Fruit fly (Drosophila melanogaster) whole organism, embryonic: ENCODE measurements around the gene Rbf.

Source experiments
- Abd-B ChIP-seq: fragments of 200-800 bp; sonication (Bioruptor generic); optimal IDR thresholded peaks from 2 replicates; lab custom pipeline; 2018; ENCODE audit warnings: missing biosample characterization, mild to moderate bottlenecking, missing genetic modification characterization, moderate library complexity
- Ada2b ChIP-seq: fragments of 200-800 bp; sonication (Bioruptor generic); IDR thresholded peaks from 2 replicates; pipeline ENCODE4 v1.3.6; 2022; ENCODE audit warnings: missing biosample characterization, missing genetic modification characterization
- Antp ChIP-seq: fragments of 200-800 bp; sonication (Bioruptor generic); optimal IDR thresholded peaks from 3 replicates; lab custom pipeline; 2016; ENCODE audit warnings: missing biosample characterization, missing genetic modification characterization
- Bdp1 ChIP-seq: fragments of 200-800 bp; sonication (Bioruptor generic); optimal IDR thresholded peaks from 3 replicates; lab custom pipeline; 2016; ENCODE audit warnings: missing biosample characterization, missing genetic modification characterization
- CG11695 ChIP-seq: fragments of 200-800 bp; sonication (Bioruptor generic); IDR thresholded peaks from 3 replicates; pipeline ENCODE4 v1.3.6; 2022; ENCODE audit warnings: missing biosample characterization, missing genetic modification characterization
- CG1233 ChIP-seq: fragments of 200-800 bp; sonication (Bioruptor generic); optimal IDR thresholded peaks from 4 replicates; lab custom pipeline; 2018; ENCODE audit warnings: missing biosample characterization, mild to moderate bottlenecking, missing genetic modification characterization
- CG12391 ChIP-seq: fragments of 200-800 bp; sonication (Bioruptor generic); optimal IDR thresholded peaks from 3 replicates; lab custom pipeline; 2018; ENCODE audit warnings: missing biosample characterization, mild to moderate bottlenecking, missing genetic modification characterization, moderate library complexity
- CG12769 ChIP-seq: fragments of 200-800 bp; sonication (Bioruptor generic); optimal IDR thresholded peaks from 2 replicates; lab custom pipeline; 2019; ENCODE audit warnings: missing biosample characterization, mild to moderate bottlenecking, missing genetic modification characterization, moderate library complexity
- CG16779 ChIP-seq: fragments of 200-800 bp; sonication (Bioruptor generic); IDR thresholded peaks from 2 replicates; pipeline ENCODE4 v1.3.6; 2022; ENCODE audit warnings: missing biosample characterization, missing genetic modification characterization
- CG6765 ChIP-seq: fragments of 200-800 bp; sonication (Bioruptor generic); optimal IDR thresholded peaks from 3 replicates; lab custom pipeline; 2017; ENCODE audit warnings: missing biosample characterization, mild to moderate bottlenecking, missing genetic modification characterization
- CG6791 ChIP-seq: fragments of 200-800 bp; sonication (Bioruptor generic); IDR thresholded peaks from 3 replicates; pipeline ENCODE4 v1.3.6; 2022; ENCODE audit warnings: missing biosample characterization, missing genetic modification characterization; ENCODE audit not compliant: partially characterized antibody
- CG6813 ChIP-seq: fragments of 200-800 bp; sonication (Bioruptor generic); optimal IDR thresholded peaks from 2 replicates; lab custom pipeline; 2017; ENCODE audit warnings: missing biosample characterization, missing genetic modification characterization, mild to moderate bottlenecking, moderate library complexity, missing genetic modification reagents
- E2f1 ChIP-seq: fragments of 200-800 bp; sonication (Bioruptor generic); IDR thresholded peaks from 2 replicates; pipeline ENCODE4 v1.3.6; 2022; ENCODE audit warnings: missing biosample characterization, missing genetic modification characterization
- Ets65A ChIP-seq: fragments of 200-800 bp; sonication (Bioruptor generic); peaks from one replicate; lab custom pipeline; 2016; ENCODE audit warnings: missing biosample characterization, missing genetic modification characterization
- Gug ChIP-seq: fragments of 200-800 bp; sonication (Bioruptor generic); IDR thresholded peaks from 4 replicates; pipeline ENCODE4 v1.3.6; 2022; ENCODE audit warnings: missing biosample characterization, missing genetic modification characterization
- NC2β ChIP-seq: fragments of 200-800 bp; sonication (Bioruptor generic); optimal IDR thresholded peaks from 2 replicates; lab custom pipeline; 2016; ENCODE audit warnings: missing biosample characterization, missing genetic modification characterization
- TFAM ChIP-seq: fragments of 200-800 bp; sonication (Bioruptor generic); optimal IDR thresholded peaks from 2 replicates; lab custom pipeline; 2017; ENCODE audit warnings: missing biosample characterization, missing genetic modification characterization, inconsistent platforms
- Trl ChIP-seq, 3 experiments: fragments of >200 bp in 2 of 3; fragments of 200-800 bp in 1 of 3; sonication (Bioruptor generic) in 1 of 3; optimal IDR thresholded peaks; 2 replicates in 1 of 3; 3 replicates in 2 of 3; lab custom pipeline; 2016 to 2017; ENCODE audit warnings: missing biosample characterization in 1 of 3, missing genetic modification characterization in 1 of 3
- abd-A ChIP-seq: fragments of 200-800 bp; sonication (Bioruptor generic); optimal IDR thresholded peaks from 3 replicates; lab custom pipeline; 2019; ENCODE audit warnings: missing biosample characterization, mild to moderate bottlenecking, missing genetic modification characterization, moderate library complexity
- amos ChIP-seq: fragments of 200-800 bp; sonication (Bioruptor generic); IDR thresholded peaks from 2 replicates; pipeline ENCODE4 v1.3.6; 2022; ENCODE audit warnings: missing biosample characterization, missing genetic modification characterization; ENCODE audit not compliant: partially characterized antibody
- aop ChIP-seq: fragments of 200-800 bp; sonication (Bioruptor generic); IDR thresholded peaks from 2 replicates; pipeline ENCODE4 v1.3.6; 2022; ENCODE audit warnings: missing biosample characterization, missing genetic modification characterization
- ato ChIP-seq: fragments of 200-800 bp; sonication (Bioruptor generic); IDR thresholded peaks from 2 replicates; pipeline ENCODE4 v1.3.6; 2022; ENCODE audit warnings: missing biosample characterization, missing genetic modification characterization; ENCODE audit not compliant: partially characterized antibody
- btn ChIP-seq: fragments of 200-800 bp; sonication (Bioruptor generic); optimal IDR thresholded peaks from 2 replicates; lab custom pipeline; 2016; ENCODE audit warnings: missing biosample characterization, missing genetic modification characterization
- cas ChIP-seq: fragments of 200-800 bp; sonication (Bioruptor generic); IDR thresholded peaks from 2 replicates; pipeline ENCODE4 v1.3.6; 2022; ENCODE audit warnings: missing biosample characterization, missing genetic modification characterization
- crc ChIP-seq: fragments of 200-800 bp; sonication (Bioruptor generic); optimal IDR thresholded peaks from 2 replicates; lab custom pipeline; 2016; ENCODE audit warnings: missing biosample characterization, missing genetic modification characterization
- crol ChIP-seq: fragments of 200-800 bp; sonication (Bioruptor generic); IDR thresholded peaks from 2 replicates; pipeline ENCODE4 v1.3.6; 2022; ENCODE audit warnings: missing biosample characterization, missing genetic modification characterization
- dan ChIP-seq: fragments of 200-800 bp; sonication (Bioruptor generic); IDR thresholded peaks from 2 replicates; pipeline ENCODE4 v1.3.6; 2022; ENCODE audit warnings: missing biosample characterization, missing genetic modification characterization
- dati ChIP-seq: fragments of 200-800 bp; sonication (Bioruptor generic); IDR thresholded peaks from 2 replicates; pipeline ENCODE4 v1.3.6; 2022; ENCODE audit warnings: missing biosample characterization, missing genetic modification characterization
- en ChIP-seq: fragments of 200-800 bp; sonication (Bioruptor generic); optimal IDR thresholded peaks from 2 replicates; lab custom pipeline; 2016; ENCODE audit warnings: missing biosample characterization, missing genetic modification characterization
- exex ChIP-seq: fragments of 200-800 bp; sonication (Bioruptor generic); optimal IDR thresholded peaks from 4 replicates; lab custom pipeline; 2018; ENCODE audit warnings: missing biosample characterization, mild to moderate bottlenecking, missing genetic modification characterization, moderate library complexity
- gce ChIP-seq: fragments of 200-800 bp; sonication (Bioruptor generic); IDR thresholded peaks from 3 replicates; pipeline ENCODE4 v1.3.6; 2022; ENCODE audit warnings: missing biosample characterization, missing genetic modification characterization
- gcm ChIP-seq: fragments of 200-800 bp; sonication (Bioruptor generic); optimal IDR thresholded peaks from 2 replicates; lab custom pipeline; 2019; ENCODE audit warnings: missing biosample characterization, mild to moderate bottlenecking, missing genetic modification characterization, moderate library complexity
- grn ChIP-seq: fragments of 200-800 bp; sonication (Bioruptor generic); optimal IDR thresholded peaks from 3 replicates; lab custom pipeline; 2017; ENCODE audit warnings: missing biosample characterization, missing genetic modification characterization
- h ChIP-seq: fragments of >200 bp; optimal IDR thresholded peaks from 2 replicates; lab custom pipeline; 2017
- jing ChIP-seq: fragments of 200-800 bp; sonication (Bioruptor generic); optimal IDR thresholded peaks from 2 replicates; lab custom pipeline; 2018; ENCODE audit warnings: missing biosample characterization, mild to moderate bottlenecking, missing genetic modification characterization
- lbe ChIP-seq: fragments of 200-800 bp; sonication (Bioruptor generic); optimal IDR thresholded peaks from 2 replicates; lab custom pipeline; 2016; ENCODE audit warnings: missing biosample characterization, mild to moderate bottlenecking, missing genetic modification characterization
- pan ChIP-seq, 4 experiments: fragments of >200 bp in 3 of 4; fragments of 200-800 bp in 1 of 4; sonication (Bioruptor generic) in 1 of 4; optimal IDR thresholded peaks in 3 of 4; IDR thresholded peaks in 1 of 4; 2 replicates each; pipeline versions ENCODE4 v1.3.6 to Lab custom; 2017 to 2022; ENCODE audit warnings: missing biosample characterization in 2 of 4, missing genetic modification characterization in 2 of 4, mixed read lengths in 1 of 4
- pb ChIP-seq: fragments of 200-800 bp; sonication (Bioruptor generic); optimal IDR thresholded peaks from 3 replicates; lab custom pipeline; 2016; ENCODE audit warnings: missing biosample characterization, missing genetic modification characterization
- repo ChIP-seq: fragments of 200-800 bp; sonication (Bioruptor generic); optimal IDR thresholded peaks from 2 replicates; lab custom pipeline; 2016; ENCODE audit warnings: missing biosample characterization, missing genetic modification characterization
- ro ChIP-seq: fragments of 200-800 bp; sonication (Bioruptor generic); IDR thresholded peaks from 2 replicates; pipeline ENCODE4 v1.3.6; 2022; ENCODE audit warnings: missing biosample characterization, missing genetic modification characterization
- sob ChIP-seq: fragments of 200-800 bp; sonication (Bioruptor generic); IDR thresholded peaks from 2 replicates; pipeline ENCODE4 v1.3.6; 2022; ENCODE audit warnings: missing biosample characterization, missing genetic modification characterization
- tll ChIP-seq, 2 experiments: fragments of 200-800 bp in 1 of 2; fragments of >200 bp in 1 of 2; sonication (Bioruptor generic) in 1 of 2; optimal IDR thresholded peaks; 2 replicates each; lab custom pipeline; 2017 to 2019; ENCODE audit warnings: missing biosample characterization in 2 of 2, missing genetic modification characterization in 2 of 2, mild to moderate bottlenecking in 1 of 2, moderate library complexity in 1 of 2
- tna ChIP-seq: fragments of 200-800 bp; sonication (Bioruptor generic); IDR thresholded peaks from 2 replicates; pipeline ENCODE4 v1.3.6; 2022; ENCODE audit warnings: missing biosample characterization, missing genetic modification characterization; ENCODE audit not compliant: partially characterized antibody
- trem ChIP-seq: fragments of 200-800 bp; optimal IDR thresholded peaks from 3 replicates; lab custom pipeline; 2019; ENCODE audit warnings: missing biosample characterization, mild to moderate bottlenecking, missing genetic modification characterization, moderate library complexity
- twi ChIP-seq: fragments of 200-800 bp; optimal IDR thresholded peaks from 2 replicates; lab custom pipeline; 2019; ENCODE audit warnings: missing biosample characterization, mild to moderate bottlenecking, missing genetic modification characterization, moderate library complexity
- unpg ChIP-seq: fragments of 200-800 bp; sonication (Bioruptor generic); optimal IDR thresholded peaks from 3 replicates; lab custom pipeline; 2018; ENCODE audit warnings: missing biosample characterization, mild to moderate bottlenecking, missing genetic modification characterization, moderate library complexity
- vfl ChIP-seq: fragments of 200-800 bp; sonication (Bioruptor generic); optimal IDR thresholded peaks from 2 replicates; lab custom pipeline; 2016; ENCODE audit warnings: missing biosample characterization, missing genetic modification characterization
- wek ChIP-seq: fragments of 200-800 bp; sonication (Bioruptor generic); optimal IDR thresholded peaks from 3 replicates; lab custom pipeline; 2018; ENCODE audit warnings: missing biosample characterization, mild to moderate bottlenecking, missing genetic modification characterization, moderate library complexity
- zfh1 ChIP-seq: fragments of 200-800 bp; sonication (Bioruptor generic); IDR thresholded peaks from 3 replicates; pipeline ENCODE4 v1.3.6; 2022; ENCODE audit warnings: missing biosample characterization, missing genetic modification characterization

Gene Rbf

DNA sequence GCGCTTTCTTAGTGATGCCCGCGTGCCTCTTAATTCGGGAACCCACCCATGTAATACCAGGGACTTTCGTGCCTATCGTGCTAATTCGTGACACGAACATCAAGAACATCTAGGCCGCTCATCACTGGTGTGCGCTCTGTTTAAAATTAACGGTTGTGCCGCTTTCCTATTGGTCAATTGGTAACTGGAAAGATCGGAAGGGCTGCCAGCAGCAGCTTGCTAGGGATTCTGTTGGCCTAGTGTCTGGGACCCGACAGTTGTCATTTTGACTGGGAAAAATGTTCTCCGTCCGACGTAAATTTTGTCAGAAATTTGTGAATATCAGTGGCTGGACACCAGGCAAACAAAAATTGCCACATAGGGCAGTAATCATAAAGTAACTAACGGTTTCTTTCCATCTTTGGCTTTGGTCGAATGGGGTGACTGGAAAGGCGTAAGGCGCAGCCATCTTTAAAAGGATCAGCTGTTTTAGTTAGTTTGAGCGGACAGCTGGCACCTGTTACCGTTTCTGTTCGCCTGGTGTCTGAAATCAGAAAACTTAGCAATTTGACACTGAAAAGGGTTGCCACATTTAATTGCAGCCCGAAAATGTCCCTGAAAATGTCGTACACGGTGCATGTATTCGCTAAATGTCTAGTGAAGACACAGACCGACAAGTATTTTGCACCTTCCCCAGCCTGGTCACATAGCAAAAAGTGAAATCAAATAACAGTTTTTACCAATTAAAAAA lies 42.2 kb downstream of the Rbf start, which contains the start of gene CG5273 (continued):
- TF ChIP-seq lbe (peak; percentile 45), aop (GFP tag; lab: Robert Waterston, UW) (no peak), Ets65A (GFP tag; lab: Kevin White, UChicago) (peak; percentile 28), grn (GFP tag; lab: Kevin White, UChicago) (no peak), btn (GFP tag; lab: Kevin White, UChicago) (no peak), Ada2b (GFP tag; lab: Robert Waterston, UW) (no peak), Gug (GFP tag; lab: Robert Waterston, UW) (peak; percentile 12; the same call in 1 of the 4 replicates), tna (peak; percentile 78), CG16779 (GFP tag; lab: Robert Waterston, UW) (0 out of 2 replicates have a peak, but pooled peaks have one; percentile 14), wek (GFP tag; lab: Kevin White, UChicago) (no peak), Bdp1 (GFP tag; lab: Kevin White, UChicago) (no peak), tll (GFP tag; optimal IDR thresholded peaks at IDR 0.05; lab: Kevin White, UChicago) (peak in 1 of 2 experiments; percentile 79), en (no peak), pan (optimal IDR thresholded peaks at IDR 0.05; lab: Kevin White, UChicago) (no peak), pan (GFP tag; optimal IDR thresholded peaks at IDR 0.05 in 1 of 2, IDR thresholded peaks at IDR 0.05 in 1 of 2) (peak in 1 of 2 experiments; percentile 18), NC2β (GFP tag; lab: Kevin White, UChicago) (peak; percentile 8), unpg (GFP tag; lab: Kevin White, UChicago) (peak; percentile 25), Trl (optimal IDR thresholded peaks at IDR 0.05; lab: Kevin White, UChicago) (no peak), Trl (GFP tag; optimal IDR thresholded peaks at IDR 0.05; lab: Kevin White, UChicago) (no peak), repo (GFP tag; lab: Kevin White, UChicago) (no peak), amos (GFP tag; lab: Robert Waterston, UW) (peak; percentile 97), Antp (GFP tag; lab: Kevin White, UChicago) (no peak), zfh1 (GFP tag; lab: Robert Waterston, UW) (peak; percentile 22; the same call in 1 of the 3 replicates), CG12391 (tag; lab: Kevin White, UChicago) (peak; percentile 37), CG12769 (tag; lab: Kevin White, UChicago) (peak; percentile 67), jing (GFP tag; lab: Kevin White, UChicago) (no peak), dan (GFP tag; lab: Robert Waterston, UW) (no peak), sob (GFP tag; lab: Robert Waterston, UW) (peak; percentile 20; the same call in 1 of the 2 replicates), pb (no peak), cas (no peak), TFAM (GFP tag; lab: Kevin White, UChicago) (no peak), dati (GFP tag; lab: Robert Waterston, UW) (no peak), crc (no peak), ro (GFP tag; lab: Robert Waterston, UW) (no peak), trem (tag; lab: Kevin White, UChicago) (peak; percentile 76), vfl (GFP tag; lab: Kevin White, UChicago) (no peak), abd-A (peak; percentile 95), Abd-B (peak; percentile 60), gcm (GFP tag; lab: Kevin White, UChicago) (no peak), CG11695 (no peak), h (no peak), crol (no peak), twi (tag; lab: Kevin White, UChicago) (no peak), E2f1 (GFP tag; lab: Robert Waterston, UW) (0 out of 2 replicates have a peak, but pooled peaks have one; percentile 9), CG6813 (GFP tag; lab: Kevin White, UChicago) (no peak), CG6791 (GFP tag; lab: Robert Waterston, UW) (peak; percentile 97), ato (GFP tag; lab: Robert Waterston, UW) (peak; percentile 95), gce (GFP tag; lab: Robert Waterston, UW) (no peak), exex (peak; percentile 14), CG6765 (GFP tag; lab: Kevin White, UChicago) (peak; percentile 0), CG1233 (GFP tag; lab: Kevin White, UChicago) (no peak)
